Worm (Caenorhabditis elegans): ENCODE measurements around the gene Y47D3A.34.

ce11 chrIII:11244338-11244737 is 9.7 kb upstream of the Y47D3A.34 start:
- no peak for TF ChIP-seq nhr-21 (tag; optimal IDR thresholded peaks at IDR 0.05)
- TF ChIP-seq nhr-77 (tag; optimal IDR thresholded peaks at IDR 0.05): no peak
- no peak for TF ChIP-seq ama-1 (optimal IDR thresholded peaks at IDR 0.05)
- TF ChIP-seq fos-1 (tag; optimal IDR thresholded peaks at IDR 0.05): no peak
- no peak for TF ChIP-seq mdl-1 (tag; optimal IDR thresholded peaks at IDR 0.05)
- no peak for TF ChIP-seq aly-2 (tag; optimal IDR thresholded peaks at IDR 0.05)

All from whole organism, L2 larva.